Worm (Caenorhabditis elegans) whole organism, young adult: Measurements from ENCODE around the gene pro-1.
A peak's percentile ranks its signal among the peaks of the same experiment; 100 is the strongest.

Experiments
- B0019.2 ChIP-seq: fragments of 200-800 bp; sonication (Bioruptor generic); conservative IDR thresholded peaks from 2 replicates; pipeline ENCODE4 v1.3.6; 2022; ENCODE audit warnings: missing genetic modification reagents, missing genetic modification characterization, missing compliant biosample characterization
- B0336.3 ChIP-seq: fragments of 200-800 bp; sonication (Bioruptor generic); IDR thresholded peaks from 2 replicates; pipeline ENCODE4 v1.3.6; 2022; ENCODE audit warnings: missing genetic modification characterization, missing compliant biosample characterization
- D2030.7 ChIP-seq: fragments of 200-800 bp; sonication (Bioruptor generic); IDR thresholded peaks from 2 replicates; pipeline ENCODE4 v1.3.6; 2022; ENCODE audit warnings: missing genetic modification reagents, missing genetic modification characterization, missing compliant biosample characterization
- F23B12.7 ChIP-seq: sonication (generic microtip); optimal IDR thresholded peaks from 2 replicates; lab custom pipeline; 2017; ENCODE audit warnings: missing genetic modification characterization, mild to moderate bottlenecking, missing compliant biosample characterization, antibody characterized with exemption, moderate library complexity; ENCODE audit not compliant: insufficient read depth
- F55B11.4 ChIP-seq: sonication (generic microtip); optimal IDR thresholded peaks from 2 replicates; lab custom pipeline; 2016; ENCODE audit warnings: missing compliant biosample characterization, missing genetic modification characterization, borderline replicate concordance; ENCODE audit not compliant: insufficient read depth
- F57A8.1 ChIP-seq: fragments of 200-800 bp; sonication (Bioruptor generic); optimal IDR thresholded peaks from 2 replicates; lab custom pipeline; 2018; ENCODE audit warnings: mild to moderate bottlenecking, missing genetic modification characterization, moderate library complexity, missing compliant biosample characterization
- F57C9.4 ChIP-seq: sonication (generic microtip); optimal IDR thresholded peaks from 2 replicates; lab custom pipeline; 2017; ENCODE audit warnings: mild to moderate bottlenecking, missing genetic modification characterization, missing compliant biosample characterization
- K12H6.12 ChIP-seq: fragments of 200-800 bp; sonication (Bioruptor generic); optimal IDR thresholded peaks from 2 replicates; lab custom pipeline; 2018; ENCODE audit warnings: mild to moderate bottlenecking, missing genetic modification characterization, missing compliant biosample characterization
- T26A5.8 ChIP-seq: sonication (generic microtip); optimal IDR thresholded peaks from 2 replicates; lab custom pipeline; 2016; ENCODE audit warnings: missing genetic modification characterization, missing compliant biosample characterization
- Y67H2A.10 ChIP-seq: fragments of 200-800 bp; sonication (Bioruptor generic); conservative IDR thresholded peaks from 2 replicates; pipeline ENCODE4 v1.3.6; 2022; ENCODE audit warnings: missing genetic modification reagents, missing genetic modification characterization, missing compliant biosample characterization
- Y79H2A.3 ChIP-seq: fragments of 200-800 bp; sonication (Bioruptor generic); conservative IDR thresholded peaks from 2 replicates; pipeline ENCODE4 v1.3.6; 2022; ENCODE audit warnings: missing genetic modification reagents, missing genetic modification characterization, missing compliant biosample characterization
- Y95B8A.8 ChIP-seq: fragments of 200-800 bp; sonication (Bioruptor generic); IDR thresholded peaks from 2 replicates; pipeline ENCODE4 v1.3.6; 2022; ENCODE audit warnings: missing genetic modification reagents, missing genetic modification characterization, missing compliant biosample characterization
- ZK185.1 ChIP-seq: sonication (generic microtip); optimal IDR thresholded peaks from 2 replicates; lab custom pipeline; 2016; ENCODE audit warnings: mild to moderate bottlenecking, missing genetic modification characterization, missing compliant biosample characterization; ENCODE audit not compliant: poor library complexity, severe bottlenecking
- akir-1 ChIP-seq: fragments of 200-800 bp; sonication (Bioruptor generic); optimal IDR thresholded peaks from 2 replicates; lab custom pipeline; 2018; ENCODE audit warnings: mild to moderate bottlenecking, missing genetic modification characterization, moderate library complexity, missing compliant biosample characterization
- aptf-2 ChIP-seq: fragments of 200-800 bp; sonication (Bioruptor generic); conservative IDR thresholded peaks from 2 replicates; pipeline ENCODE4 v1.3.6; 2022; ENCODE audit warnings: missing genetic modification reagents, missing genetic modification characterization, missing compliant biosample characterization
- aptf-3 ChIP-seq: fragments of 200-800 bp; sonication (Bioruptor generic); IDR thresholded peaks from 2 replicates; pipeline ENCODE4 v1.3.6; 2022; ENCODE audit warnings: missing genetic modification characterization, missing compliant biosample characterization
- atf-7 ChIP-seq: sonication (generic microtip); optimal IDR thresholded peaks from 2 replicates; lab custom pipeline; 2017; ENCODE audit warnings: mild to moderate bottlenecking, missing genetic modification characterization, missing compliant biosample characterization
- attf-5 ChIP-seq: fragments of 200-800 bp; sonication (Bioruptor generic); optimal IDR thresholded peaks from 2 replicates; lab custom pipeline; 2018; ENCODE audit warnings: mild to moderate bottlenecking, missing genetic modification characterization, missing compliant biosample characterization
- ccch-3 ChIP-seq: fragments of 200-800 bp; sonication (Bioruptor generic); optimal IDR thresholded peaks from 2 replicates; lab custom pipeline; 2018; ENCODE audit warnings: mild to moderate bottlenecking, missing genetic modification characterization, missing compliant biosample characterization
- cebp-1 ChIP-seq, 2 experiments: fragments of 200-800 bp in 1 of 2; sonication (Bioruptor generic) in 1 of 2; sonication (generic microtip) in 1 of 2; IDR thresholded peaks in 1 of 2; optimal IDR thresholded peaks in 1 of 2; 2 replicates each; pipeline versions ENCODE4 v1.3.6 to Lab custom; 2017 to 2022; ENCODE audit warnings: missing compliant biosample characterization in 2 of 2, missing genetic modification characterization in 2 of 2, mild to moderate bottlenecking in 1 of 2, missing genetic modification reagents in 1 of 2, moderate library complexity in 1 of 2
- cebp-2 ChIP-seq: fragments of 200-800 bp; sonication (Bioruptor generic); IDR thresholded peaks from 2 replicates; pipeline ENCODE4 v1.3.6; 2022; ENCODE audit warnings: missing genetic modification characterization, missing compliant biosample characterization
- ceh-58 ChIP-seq: fragments of 200-800 bp; sonication (Bioruptor generic); IDR thresholded peaks from 2 replicates; pipeline ENCODE4 v1.3.6; 2022; ENCODE audit warnings: missing genetic modification characterization, missing compliant biosample characterization
- chd-7 ChIP-seq: sonication (generic microtip); optimal IDR thresholded peaks from 2 replicates; lab custom pipeline; 2016; ENCODE audit warnings: mild to moderate bottlenecking, missing genetic modification characterization, moderate library complexity, missing compliant biosample characterization
- fkh-3 ChIP-seq: sonication (generic microtip); optimal IDR thresholded peaks from 2 replicates; lab custom pipeline; 2016; ENCODE audit warnings: mild to moderate bottlenecking, missing genetic modification characterization, missing compliant biosample characterization
- gei-17 ChIP-seq: fragments of 200-800 bp; sonication (Bioruptor generic); optimal IDR thresholded peaks from 2 replicates; lab custom pipeline; 2018; ENCODE audit warnings: mild to moderate bottlenecking, missing genetic modification characterization, missing compliant biosample characterization
- him-1 ChIP-seq: sonication (generic microtip); optimal IDR thresholded peaks from 2 replicates; lab custom pipeline; 2016; ENCODE audit warnings: missing genotype, missing genetic modification reagents, missing genetic modification characterization, missing compliant biosample characterization
- hlh-12 ChIP-seq: sonication (generic microtip); optimal IDR thresholded peaks from 2 replicates; lab custom pipeline; 2016; ENCODE audit warnings: missing genetic modification characterization, missing compliant biosample characterization
- hmg-20 ChIP-seq: fragments of 200-800 bp; sonication (Bioruptor generic); IDR thresholded peaks from 2 replicates; pipeline ENCODE4 v1.3.6; 2022; ENCODE audit warnings: missing genetic modification reagents, missing genetic modification characterization, missing compliant biosample characterization
- hsf-1 ChIP-seq: fragments of 200-800 bp; sonication (Bioruptor generic); IDR thresholded peaks from 2 replicates; pipeline ENCODE4 v1.3.6; 2022; ENCODE audit warnings: missing genetic modification reagents, missing genetic modification characterization, missing compliant biosample characterization
- let-526 ChIP-seq: fragments of 200-800 bp; sonication (Bioruptor generic); IDR thresholded peaks from 2 replicates; pipeline ENCODE4 v1.3.6; 2022; ENCODE audit warnings: missing genetic modification reagents, missing genetic modification characterization, missing compliant biosample characterization
- lin-35 ChIP-seq, 3 experiments: fragments of 150-350 bp in 2 of 3; sonication (generic microtip) in 1 of 3; optimal IDR thresholded peaks; 2 replicates each; lab custom pipeline; 2014 to 2018; ENCODE audit warnings: missing biosample characterization in 3 of 3, missing genetic modification characterization in 3 of 3, missing genetic modification reagents in 3 of 3
- lir-1 ChIP-seq: fragments of 200-800 bp; sonication (Bioruptor generic); conservative IDR thresholded peaks from 2 replicates; pipeline ENCODE4 v1.3.6; 2022; ENCODE audit warnings: missing genetic modification reagents, missing genetic modification characterization, missing compliant biosample characterization
- madf-10 ChIP-seq: sonication (generic microtip); optimal IDR thresholded peaks from 2 replicates; lab custom pipeline; 2016; ENCODE audit warnings: mild to moderate bottlenecking, missing genetic modification characterization, missing compliant biosample characterization
- madf-3 ChIP-seq: fragments of 200-800 bp; sonication (Bioruptor generic); IDR thresholded peaks from 2 replicates; pipeline ENCODE4 v1.3.6; 2022; ENCODE audit warnings: missing genetic modification reagents, missing genetic modification characterization, missing compliant biosample characterization
- mes-4 ChIP-seq: sonication (generic microtip); optimal IDR thresholded peaks from 2 replicates; lab custom pipeline; 2016; ENCODE audit warnings: missing genotype, missing genetic modification characterization, missing compliant biosample characterization
- nfya-1 ChIP-seq: sonication (generic microtip); optimal IDR thresholded peaks from 2 replicates; lab custom pipeline; 2017; ENCODE audit warnings: antibody characterized with exemption, missing compliant biosample characterization, missing genetic modification characterization, borderline replicate concordance; ENCODE audit not compliant: insufficient read depth
- nhr-120 ChIP-seq: fragments of 200-800 bp; sonication (Bioruptor generic); IDR thresholded peaks from 2 replicates; pipeline ENCODE4 v1.3.6; 2022; ENCODE audit warnings: missing genetic modification characterization, missing compliant biosample characterization
- nhr-179 ChIP-seq: sonication (generic microtip); optimal IDR thresholded peaks from 2 replicates; lab custom pipeline; 2016; ENCODE audit warnings: mild to moderate bottlenecking, missing genetic modification characterization, missing compliant biosample characterization
- pbrm-1 ChIP-seq: fragments of 200-800 bp; sonication (Bioruptor generic); IDR thresholded peaks from 2 replicates; pipeline ENCODE4 v1.3.6; 2022; ENCODE audit warnings: missing genetic modification reagents, missing genetic modification characterization, missing compliant biosample characterization
- rcor-1 ChIP-seq: fragments of 200-800 bp; sonication (Bioruptor generic); IDR thresholded peaks from 2 replicates; pipeline ENCODE4 v1.3.6; 2022; ENCODE audit warnings: missing genetic modification reagents, missing genetic modification characterization, missing compliant biosample characterization
- rpc-1 ChIP-seq, 2 experiments: fragments of 150-350 bp in 1 of 2; sonication (generic microtip) in 1 of 2; optimal IDR thresholded peaks; 2 replicates each; lab custom pipeline; 2014 to 2018; ENCODE audit warnings: missing biosample characterization in 1 of 2, missing genetic modification characterization in 1 of 2, missing genetic modification reagents in 1 of 2, missing genotype in 1 of 2
- snpc-3.4 ChIP-seq: sonication (generic microtip); optimal IDR thresholded peaks from 2 replicates; lab custom pipeline; 2017; ENCODE audit warnings: missing genetic modification characterization, mild to moderate bottlenecking, missing compliant biosample characterization, antibody characterized with exemption, moderate library complexity, missing genotype, missing genetic modification reagents
- unc-62 ChIP-seq: fragments of 150-350 bp; optimal IDR thresholded peaks from 2 replicates; lab custom pipeline; 2014; ENCODE audit warnings: missing biosample characterization, missing genetic modification reagents, missing genetic modification characterization
- xnd-1 ChIP-seq: sonication (generic microtip); optimal IDR thresholded peaks from 2 replicates; lab custom pipeline; 2016; ENCODE audit warnings: missing genotype, missing genetic modification reagents, missing genetic modification characterization, missing compliant biosample characterization
- ztf-26 ChIP-seq: sonication (generic microtip); optimal IDR thresholded peaks from 2 replicates; lab custom pipeline; 2017; ENCODE audit warnings: missing genetic modification characterization, missing compliant biosample characterization
- ztf-3 ChIP-seq: fragments of 200-800 bp; sonication (Bioruptor generic); optimal IDR thresholded peaks from 2 replicates; lab custom pipeline; 2018; ENCODE audit warnings: mild to moderate bottlenecking, missing genetic modification characterization, missing compliant biosample characterization
- ztf-6 ChIP-seq: fragments of 200-800 bp; sonication (Bioruptor generic); IDR thresholded peaks from 2 replicates; pipeline ENCODE4 v1.3.6; 2022; ENCODE audit warnings: missing genetic modification reagents, missing genetic modification characterization, missing compliant biosample characterization

The pro-1 gene

DNA sequence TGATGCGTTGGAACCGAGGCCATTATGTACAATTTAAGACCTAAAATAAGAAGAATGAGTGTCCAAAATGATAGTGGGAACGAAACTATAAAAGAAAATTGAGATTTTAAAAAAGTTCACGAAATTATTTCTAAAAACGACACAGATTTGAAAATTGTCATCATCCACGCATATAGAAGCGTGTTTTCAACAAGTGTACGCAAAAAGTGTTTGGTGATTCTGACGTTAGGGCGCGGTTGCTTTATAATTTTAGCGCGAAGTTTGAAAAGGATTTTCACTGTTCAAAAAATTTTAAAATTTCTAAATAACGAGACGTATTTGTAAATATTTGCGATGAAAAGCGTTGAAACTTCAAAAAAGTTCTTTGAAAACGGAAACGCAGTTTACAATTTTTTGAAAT is 21.6 kb upstream of the pro-1 start, which contains the start of gene cdc-48.1:
Gene cdc-48.1 (minus strand): TSS at position 40 of the 400 bp plus-strand sequence.
- TF ChIP-seq F55B11.4 (tag; lab: Kevin White, UChicago) = no peak
- TF ChIP-seq mes-4 (tag; lab: Kevin White, UChicago) = peak; percentile 86
- peak; percentile 91 for TF ChIP-seq gei-17 (GFP tag; lab: Kevin White, UChicago)
- TF ChIP-seq madf-10 (tag; lab: Kevin White, UChicago) = peak; percentile 97
- peak; percentile 94 for TF ChIP-seq cebp-1 (GFP tag; IDR thresholded peaks at IDR 0.05; lab: Robert Waterston, UW)
- TF ChIP-seq cebp-1 (tag; optimal IDR thresholded peaks at IDR 0.05; lab: Kevin White, UChicago) = peak; percentile 98
- peak; percentile 99 for TF ChIP-seq D2030.7 (GFP tag; lab: Robert Waterston, UW)
- peak; percentile 95 for TF ChIP-seq hmg-20 (GFP tag; lab: Robert Waterston, UW)
- peak; percentile 75 for TF ChIP-seq akir-1
- TF ChIP-seq B0336.3 (GFP tag; lab: Robert Waterston, UW) = peak; percentile 98
- peak; percentile 99 for TF ChIP-seq F23B12.7
- TF ChIP-seq ztf-26 (tag; lab: Kevin White, UChicago) = peak; percentile 99
- peak; percentile 98 for TF ChIP-seq unc-62 (GFP tag; lab: Kevin White, UChicago)
- TF ChIP-seq B0019.2 (GFP tag; lab: Robert Waterston, UW) = peak; percentile 98
- TF ChIP-seq nhr-120 (GFP tag; lab: Robert Waterston, UW) = peak; percentile 92
- TF ChIP-seq ZK185.1 (tag; lab: Kevin White, UChicago) = peak; percentile 99
- TF ChIP-seq attf-5 (GFP tag; lab: Kevin White, UChicago) = peak; percentile 100
- TF ChIP-seq T26A5.8 = peak; percentile 56
- TF ChIP-seq aptf-3 (GFP tag; lab: Robert Waterston, UW) = 0 out of 2 replicates have a peak, but pooled peaks have one; percentile 69
- TF ChIP-seq F57A8.1 (GFP tag; lab: Kevin White, UChicago) = peak; percentile 84
- TF ChIP-seq cebp-2 (GFP tag; lab: Robert Waterston, UW) = peak; percentile 91; the same call in 1 of the 2 replicates
- TF ChIP-seq madf-3 (GFP tag; lab: Robert Waterston, UW) = peak; percentile 98
- peak; percentile 94 for TF ChIP-seq hsf-1
- TF ChIP-seq rpc-1 (optimal IDR thresholded peaks at IDR 0.05; lab: Kevin White, UChicago) = peak; percentile 18
- TF ChIP-seq rpc-1 (tag; optimal IDR thresholded peaks at IDR 0.05; lab: Kevin White, UChicago) = peak; percentile 14
- TF ChIP-seq lir-1 = peak; percentile 99
- no peak for TF ChIP-seq nhr-179
- peak; percentile 84 for TF ChIP-seq ccch-3 (GFP tag; lab: Kevin White, UChicago)
- TF ChIP-seq chd-7 (tag; lab: Kevin White, UChicago) = peak; percentile 99
- TF ChIP-seq snpc-3.4 = peak; percentile 99
- peak; percentile 96 for TF ChIP-seq ztf-3
- TF ChIP-seq fkh-3 (tag; lab: Kevin White, UChicago) = peak; percentile 59
- peak; percentile 99 for TF ChIP-seq rcor-1 (GFP tag; lab: Robert Waterston, UW)
- TF ChIP-seq ztf-6 (GFP tag; lab: Robert Waterston, UW) = peak; percentile 99
- TF ChIP-seq atf-7 (tag; lab: Kevin White, UChicago) = peak; percentile 99
- 0 out of 2 replicates have a peak, but pooled peaks have one; percentile 88 for TF ChIP-seq ceh-58 (GFP tag; lab: Robert Waterston, UW)
- TF ChIP-seq Y95B8A.8 (GFP tag; lab: Robert Waterston, UW) = peak; percentile 100
- TF ChIP-seq xnd-1 (tag; lab: Kevin White, UChicago) = peak; percentile 87
- TF ChIP-seq Y67H2A.10 (GFP tag; lab: Robert Waterston, UW) = peak; percentile 98
- peak; percentile 97 for TF ChIP-seq him-1 (tag; lab: Kevin White, UChicago)
- TF ChIP-seq let-526 (GFP tag; lab: Robert Waterston, UW) = peak; percentile 98
- TF ChIP-seq pbrm-1 = peak; percentile 100
- peak; percentile 96 for TF ChIP-seq Y79H2A.3
- peak; percentile 100 for TF ChIP-seq K12H6.12 (tag; lab: Kevin White, UChicago)
- TF ChIP-seq hlh-12 = no peak
- peak; percentile 90 for TF ChIP-seq aptf-2 (GFP tag; lab: Robert Waterston, UW)
- peak; percentile 93 for TF ChIP-seq F57C9.4 (tag; lab: Kevin White, UChicago)
- peak; percentile 98 to 100 (median 100) for TF ChIP-seq lin-35 (GFP tag; optimal IDR thresholded peaks at IDR 0.05; lab: Kevin White, UChicago)
- no peak for TF ChIP-seq nfya-1 (tag; lab: Kevin White, UChicago)
